Worm (Caenorhabditis elegans) whole organism, early embryonic: ENCODE results near the gene his-1.

Source experiments
- B0310.2 ChIP-seq: sonication (generic microtip); optimal IDR thresholded peaks from 2 replicates; lab custom pipeline; 2016; ENCODE audit warnings: mild to moderate bottlenecking, missing genetic modification characterization, missing compliant biosample characterization
- F13C5.2 ChIP-seq: sonication (generic microtip); optimal IDR thresholded peaks from 2 replicates; lab custom pipeline; 2017; ENCODE audit warnings: mild to moderate bottlenecking, missing genetic modification characterization, inconsistent platforms, missing compliant biosample characterization
- aly-1 ChIP-seq: sonication (generic microtip); optimal IDR thresholded peaks from 2 replicates; lab custom pipeline; 2016; ENCODE audit warnings: missing genetic modification characterization, missing compliant biosample characterization
- ama-1 ChIP-seq: fragments of 150-350 bp; optimal IDR thresholded peaks from 2 replicates; lab custom pipeline; 2014
- ceh-13 ChIP-seq: fragments of 200-800 bp; sonication (Bioruptor generic); optimal IDR thresholded peaks from 2 replicates; lab custom pipeline; 2018; ENCODE audit warnings: mild to moderate bottlenecking, missing genetic modification characterization, missing compliant biosample characterization
- ceh-36 ChIP-seq: sonication (generic microtip); optimal IDR thresholded peaks from 2 replicates; lab custom pipeline; 2016; ENCODE audit warnings: missing genetic modification characterization, inconsistent platforms, missing compliant biosample characterization
- ets-7 ChIP-seq: sonication (generic microtip); optimal IDR thresholded peaks from 2 replicates; lab custom pipeline; 2016; ENCODE audit warnings: missing genotype, missing genetic modification characterization, missing compliant biosample characterization
- flt-1 ChIP-seq: fragments of 200-800 bp; sonication (Bioruptor generic); IDR thresholded peaks from 2 replicates; pipeline ENCODE4 v1.3.6; 2022; ENCODE audit warnings: missing genetic modification characterization, missing compliant biosample characterization
- hmbx-1 ChIP-seq: sonication (generic microtip); optimal IDR thresholded peaks from 2 replicates; lab custom pipeline; 2016; ENCODE audit warnings: mild to moderate bottlenecking, missing genetic modification characterization, missing compliant biosample characterization
- hmg-4 ChIP-seq: fragments of 200-800 bp; sonication (Bioruptor generic); optimal IDR thresholded peaks from 2 replicates; lab custom pipeline; 2018; ENCODE audit warnings: mild to moderate bottlenecking, missing genetic modification characterization, missing compliant biosample characterization
- hnd-1 ChIP-seq: sonication (generic microtip); optimal IDR thresholded peaks from 2 replicates; lab custom pipeline; 2016; ENCODE audit warnings: missing genetic modification characterization, missing compliant biosample characterization
- pes-1 ChIP-seq: fragments of 200-800 bp; sonication (Bioruptor generic); IDR thresholded peaks from 2 replicates; pipeline ENCODE4 v1.3.6; 2022; ENCODE audit warnings: missing genetic modification reagents, missing genetic modification characterization, missing compliant biosample characterization
- scrt-1 ChIP-seq: fragments of 200-800 bp; sonication (Bioruptor generic); IDR thresholded peaks from 2 replicates; pipeline ENCODE4 v1.3.6; 2022; ENCODE audit warnings: missing genetic modification characterization, missing compliant biosample characterization
- sea-1 ChIP-seq: fragments of 200-800 bp; sonication (Bioruptor generic); conservative IDR thresholded peaks from 2 replicates; pipeline ENCODE4 v1.3.6; 2022; ENCODE audit warnings: missing genetic modification characterization, missing compliant biosample characterization
- tbx-11 ChIP-seq: fragments of 200-800 bp; sonication (Bioruptor generic); IDR thresholded peaks from 2 replicates; pipeline ENCODE4 v1.3.6; 2022; ENCODE audit warnings: missing genetic modification characterization, missing compliant biosample characterization
- tbx-37 ChIP-seq: fragments of 200-800 bp; sonication (Bioruptor generic); conservative IDR thresholded peaks from 2 replicates; pipeline ENCODE4 v1.3.6; 2022; ENCODE audit warnings: missing genetic modification reagents, missing genetic modification characterization, missing compliant biosample characterization
- tra-4 ChIP-seq: sonication (generic microtip); optimal IDR thresholded peaks from 2 replicates; lab custom pipeline; 2017; ENCODE audit warnings: missing genetic modification characterization, missing compliant biosample characterization

The his-1 gene

DNA sequence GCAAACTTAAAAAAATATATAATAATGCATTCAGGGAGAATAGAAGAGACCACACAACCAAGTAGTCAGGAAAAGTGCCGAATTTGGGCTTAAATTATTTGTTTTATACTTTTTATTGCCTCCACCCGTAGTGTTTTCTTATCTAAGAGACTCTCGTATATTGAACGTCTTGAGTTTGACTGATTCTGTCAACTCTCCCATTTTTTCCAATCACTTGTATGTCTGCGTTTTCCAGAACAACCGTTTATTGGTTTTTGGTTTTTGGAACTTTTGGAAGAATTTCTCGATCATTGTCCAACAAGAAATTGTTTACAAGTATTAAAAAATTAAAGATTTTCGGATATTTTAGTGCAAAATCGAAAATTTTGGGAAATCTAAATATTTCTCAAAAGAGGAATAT, 1.4 kb downstream of the his-1 start:
- TF ChIP-seq tbx-11 (GFP tag; lab: Robert Waterston, UW) (no peak), B0310.2 (tag; lab: Kevin White, UChicago) (no peak)

DNA sequence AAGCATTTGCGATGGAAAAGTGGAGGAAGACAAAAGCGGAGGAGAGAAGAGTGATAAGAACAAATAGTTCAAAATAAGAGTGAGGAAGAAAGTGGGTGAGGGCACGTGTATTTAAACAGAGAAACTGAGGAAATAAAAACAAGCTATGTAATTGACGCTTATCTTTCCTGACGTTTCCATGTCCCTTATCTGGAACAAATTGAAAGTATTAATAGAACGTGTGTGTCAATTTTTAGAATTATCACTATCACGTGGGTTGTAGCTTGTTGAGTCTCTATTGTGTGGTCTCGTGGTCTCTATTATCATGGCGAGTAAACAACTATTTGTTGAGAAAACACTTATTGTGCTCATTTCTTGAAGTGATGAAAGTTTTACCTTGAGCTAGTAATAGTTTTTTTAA, 3.5 kb downstream of the his-1 start, which contains the start of gene T10C6.15:
T10C6.15 (minus strand) TSS at position 104 of the 400 bp plus-strand sequence.
- TF ChIP-seq ets-7 (tag; lab: Kevin White, UChicago), result no peak
- TF ChIP-seq aly-1 (tag; lab: Kevin White, UChicago), result no peak
- TF ChIP-seq ama-1 (lab: Kevin White, UChicago), result no peak
- no peak for TF ChIP-seq tra-4 (tag; lab: Kevin White, UChicago)
- no peak for TF ChIP-seq ceh-36
- no peak for TF ChIP-seq tbx-37
- no peak for TF ChIP-seq hmbx-1
- no peak for TF ChIP-seq ceh-13 (GFP tag; lab: Kevin White, UChicago)
- no peak for TF ChIP-seq pes-1 (GFP tag; lab: Robert Waterston, UW)
- TF ChIP-seq F13C5.2 (tag; lab: Kevin White, UChicago), result no peak
- no peak for TF ChIP-seq tbx-11 (GFP tag; lab: Robert Waterston, UW)
- no peak for TF ChIP-seq flt-1
- no peak for TF ChIP-seq hmg-4 (GFP tag; lab: Kevin White, UChicago)
- no peak for TF ChIP-seq sea-1 (GFP tag; lab: Robert Waterston, UW)
- no peak for TF ChIP-seq scrt-1
- no peak for TF ChIP-seq B0310.2 (tag; lab: Kevin White, UChicago)
- no peak for TF ChIP-seq hnd-1 (tag; lab: Kevin White, UChicago)

DNA sequence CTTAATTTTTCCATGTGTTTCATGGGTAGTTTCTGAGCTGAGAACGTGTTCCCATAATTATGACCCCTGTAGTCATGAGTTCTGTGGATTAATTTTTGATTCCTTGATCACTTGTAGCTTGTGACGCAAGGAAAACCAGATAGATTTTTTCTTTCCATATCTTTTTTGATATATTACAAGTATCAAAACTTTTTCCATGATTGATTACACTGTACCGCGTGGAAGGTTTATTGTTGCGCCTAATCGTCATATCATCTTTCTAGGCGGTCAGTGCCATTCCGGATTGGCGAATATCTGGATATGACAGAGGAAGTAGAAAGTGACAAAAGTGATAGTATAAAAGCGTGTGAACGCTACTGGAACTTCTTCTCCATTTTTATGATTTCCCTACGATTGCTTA, 4.3 kb downstream of the his-1 start, which contains the start of gene ZK285.2:
ZK285.2 (plus strand) TSS at position 301 of the 400 bp plus-strand sequence.
- no peak for TF ChIP-seq pes-1 (GFP tag; lab: Robert Waterston, UW)
- no peak for TF ChIP-seq tra-4 (tag; lab: Kevin White, UChicago)

DNA sequence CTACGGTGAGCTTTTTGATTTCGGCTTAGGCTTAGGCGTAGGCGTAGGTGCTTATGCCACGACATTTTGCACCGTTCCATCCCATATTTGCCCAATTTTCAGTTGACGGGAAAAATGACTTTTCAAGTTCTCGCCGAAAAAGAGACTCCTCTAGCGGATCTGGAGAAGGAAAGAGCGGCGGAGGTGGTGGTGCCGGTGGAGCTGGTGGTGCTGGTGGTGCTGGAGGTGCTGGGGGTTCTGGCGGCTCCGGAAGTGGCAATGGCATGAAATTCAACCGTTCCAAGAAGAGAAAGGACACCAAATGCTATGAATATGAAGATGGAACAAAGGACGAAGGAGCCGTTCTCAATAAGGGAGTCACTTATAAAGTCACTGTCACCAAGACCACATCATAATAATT, 4.7 kb downstream of the his-1 start:
- TF ChIP-seq sea-1 (GFP tag; lab: Robert Waterston, UW) (no peak), tbx-11 (GFP tag; lab: Robert Waterston, UW) (0 out of 2 replicates have a peak, but pooled peaks have one; percentile 7), hmg-4 (GFP tag; lab: Kevin White, UChicago) (no peak)

DNA sequence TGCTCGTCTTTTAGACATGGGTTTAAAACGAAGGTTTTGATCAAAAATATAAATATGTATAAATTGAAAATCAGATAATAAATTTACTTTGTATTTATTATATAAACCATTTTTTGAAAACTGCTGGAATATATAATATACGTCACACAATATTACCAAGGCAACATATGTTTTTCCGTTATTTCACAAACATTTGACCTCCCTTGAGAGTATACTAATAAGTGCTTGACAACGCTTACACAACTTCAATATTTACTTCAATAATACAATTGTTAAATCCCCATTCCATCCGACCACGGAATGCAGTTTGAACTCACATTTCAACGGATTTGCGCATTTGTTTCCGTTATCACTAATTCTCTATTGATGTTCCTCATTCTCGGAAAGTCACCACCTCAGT, 5.2 kb downstream of the his-1 start, which contains the start of gene str-198:
str-198 (plus strand) TSS at position 301 of the 400 bp plus-strand sequence.
- TF ChIP-seq F13C5.2 (tag; lab: Kevin White, UChicago) (no peak), tra-4 (tag; lab: Kevin White, UChicago) (no peak)

DNA sequence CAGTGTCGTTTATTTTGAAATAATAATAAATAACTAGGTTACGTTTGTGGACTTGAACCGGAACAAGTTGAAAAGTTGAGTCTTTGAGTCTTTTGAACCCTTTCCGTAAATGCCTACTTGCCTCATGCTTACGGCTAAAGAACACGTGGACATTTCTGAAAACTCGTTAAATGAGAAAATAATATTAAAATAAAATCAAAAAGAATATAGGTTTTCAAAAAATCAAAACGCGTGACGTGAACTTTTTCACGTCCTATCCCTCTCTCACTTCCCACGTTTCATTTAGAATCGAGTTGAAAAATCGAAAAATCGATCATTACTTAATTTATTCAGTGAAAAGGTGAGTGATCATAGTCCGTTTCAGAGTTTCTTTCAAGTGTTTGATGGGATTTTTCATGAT, 6.9 kb downstream of the his-1 start, which contains the start of gene best-12:
best-12 (plus strand) TSS at position 301 of the 400 bp plus-strand sequence.
- TF ChIP-seq sea-1 (GFP tag; lab: Robert Waterston, UW) (no peak), ceh-13 (GFP tag; lab: Kevin White, UChicago) (no peak), tbx-37 (no peak), ama-1 (lab: Kevin White, UChicago) (no peak), hmg-4 (GFP tag; lab: Kevin White, UChicago) (no peak), tra-4 (tag; lab: Kevin White, UChicago) (no peak), hnd-1 (tag; lab: Kevin White, UChicago) (no peak), B0310.2 (tag; lab: Kevin White, UChicago) (no peak), F13C5.2 (tag; lab: Kevin White, UChicago) (no peak), pes-1 (GFP tag; lab: Robert Waterston, UW) (no peak), tbx-11 (GFP tag; lab: Robert Waterston, UW) (no peak), scrt-1 (no peak), hmbx-1 (no peak), aly-1 (tag; lab: Kevin White, UChicago) (no peak), ets-7 (tag; lab: Kevin White, UChicago) (no peak), ceh-36 (no peak)

DNA sequence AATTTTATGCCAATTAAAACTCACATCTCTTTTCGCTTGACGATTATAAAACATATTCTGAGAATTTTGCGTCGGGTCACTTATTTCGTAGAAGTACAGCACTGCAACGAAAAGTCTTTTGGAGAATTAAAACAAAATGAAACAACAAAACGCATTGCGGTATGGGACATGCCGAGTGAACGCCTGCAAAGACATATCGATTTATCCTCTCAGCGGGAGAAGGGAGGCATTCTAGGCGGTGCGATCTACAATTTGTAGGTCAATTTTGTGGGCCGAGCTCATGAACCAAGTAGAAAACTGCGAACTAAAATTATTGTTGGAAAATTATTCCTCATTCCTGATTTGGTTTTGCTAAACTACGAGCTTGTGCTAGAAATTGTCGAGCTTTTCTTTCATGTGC, 11.1 kb downstream of the his-1 start, which contains the start of gene F14H3.3:
F14H3.3 (minus strand) TSS at position 101 of the 400 bp plus-strand sequence.
- TF ChIP-seq tbx-11 (GFP tag; lab: Robert Waterston, UW) (no peak), sea-1 (GFP tag; lab: Robert Waterston, UW) (no peak), tra-4 (tag; lab: Kevin White, UChicago) (no peak), ets-7 (tag; lab: Kevin White, UChicago) (no peak), ceh-36 (no peak), aly-1 (tag; lab: Kevin White, UChicago) (no peak), hmg-4 (GFP tag; lab: Kevin White, UChicago) (no peak), ama-1 (lab: Kevin White, UChicago) (no peak)

DNA sequence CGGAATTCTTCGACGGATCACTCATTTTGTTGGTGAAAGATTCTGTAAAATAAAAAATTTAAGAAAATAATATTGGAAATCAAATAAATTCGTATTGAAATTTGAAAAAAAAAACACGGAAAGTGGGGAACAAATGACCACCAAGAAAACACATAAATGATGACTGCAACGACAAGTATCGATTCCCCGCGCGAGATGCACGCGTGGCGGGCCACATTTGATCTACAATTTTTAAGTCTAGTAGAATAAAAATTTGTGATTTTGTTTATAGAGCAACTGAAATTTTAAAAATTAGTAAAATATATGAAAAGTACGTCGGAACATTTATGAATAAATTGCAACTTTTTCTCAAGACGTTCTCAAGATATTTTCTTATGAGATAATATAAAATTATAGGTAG, 12.7 kb downstream of the his-1 start, which contains the start of gene F14H3.4:
F14H3.4 (minus strand) TSS at position 42 of the 400 bp plus-strand sequence.
- TF ChIP-seq aly-1 (tag; lab: Kevin White, UChicago) (no peak), ceh-36 (no peak), hmg-4 (GFP tag; lab: Kevin White, UChicago) (no peak), ama-1 (lab: Kevin White, UChicago) (no peak), scrt-1 (no peak), B0310.2 (tag; lab: Kevin White, UChicago) (no peak), hmbx-1 (no peak)
